Worm (Caenorhabditis elegans): Measurements from ENCODE around the gene rbmx-2.

ce11 chrII:6196875-6197274 lies at the start of gene rbmx-2, which contains the start of gene C30B5.2:
- TF ChIP-seq ref-1 (GFP tag; conservative IDR thresholded peaks at IDR 0.05), result no peak
- peak; percentile 36; the same call in 1 of the 2 replicates for TF ChIP-seq ztf-23 (GFP tag; IDR thresholded peaks at IDR 0.05)
- no peak for TF ChIP-seq ztf-29 (GFP tag; IDR thresholded peaks at IDR 0.05)
- peak; percentile 62 for TF ChIP-seq T22C8.4 (GFP tag; IDR thresholded peaks at IDR 0.05)
